Fruit fly (Drosophila melanogaster) whole organism, embryonic: Measurements from ENCODE around the gene Klp67A.

Source experiments
- Asciz ChIP-seq: fragments of 200-800 bp; sonication (Bioruptor generic); optimal IDR thresholded peaks from 2 replicates; lab custom pipeline; 2017; ENCODE audit warnings: missing biosample characterization, mild to moderate bottlenecking, missing genetic modification characterization, missing genetic modification reagents
- Atf3 ChIP-seq: fragments of 200-800 bp; sonication (Bioruptor generic); optimal IDR thresholded peaks from 3 replicates; lab custom pipeline; 2016; ENCODE audit warnings: missing biosample characterization, missing genetic modification characterization
- Awh ChIP-seq: fragments of 200-800 bp; sonication (Bioruptor generic); IDR thresholded peaks from 2 replicates; pipeline ENCODE4, ENCODE4 v1.3.6; 2022; ENCODE audit warnings: missing biosample characterization, missing genetic modification characterization
- BEAF-32 ChIP-seq: fragments of 200-800 bp; sonication (Bioruptor generic); optimal IDR thresholded peaks from 3 replicates; lab custom pipeline; 2017; ENCODE audit warnings: missing biosample characterization, missing genetic modification characterization, mild to moderate bottlenecking, moderate library complexity, missing genetic modification reagents
- CG10147 ChIP-seq: fragments of 200-800 bp; sonication (Bioruptor generic); optimal IDR thresholded peaks from 2 replicates; lab custom pipeline; 2019; ENCODE audit warnings: missing biosample characterization, mild to moderate bottlenecking, missing genetic modification characterization, moderate library complexity
- CG10543 ChIP-seq: fragments of 200-800 bp; sonication (Bioruptor generic); optimal IDR thresholded peaks from 3 replicates; lab custom pipeline; 2017; ENCODE audit warnings: missing biosample characterization, mild to moderate bottlenecking, missing genetic modification characterization, moderate library complexity
- CG11560 ChIP-seq: fragments of 200-800 bp; sonication (Bioruptor generic); IDR thresholded peaks from 3 replicates; pipeline ENCODE4 v1.3.6; 2022; ENCODE audit warnings: missing biosample characterization, missing genetic modification characterization
- CG11695 ChIP-seq: fragments of 200-800 bp; sonication (Bioruptor generic); IDR thresholded peaks from 3 replicates; pipeline ENCODE4 v1.3.6; 2022; ENCODE audit warnings: missing biosample characterization, missing genetic modification characterization
- CG12299 ChIP-seq: fragments of 200-800 bp; sonication (Bioruptor generic); optimal IDR thresholded peaks from 2 replicates; lab custom pipeline; 2018; ENCODE audit warnings: missing biosample characterization, mild to moderate bottlenecking, missing genetic modification characterization
- CG12391 ChIP-seq: fragments of 200-800 bp; sonication (Bioruptor generic); optimal IDR thresholded peaks from 3 replicates; lab custom pipeline; 2018; ENCODE audit warnings: missing biosample characterization, mild to moderate bottlenecking, missing genetic modification characterization, moderate library complexity
- CG12659 ChIP-seq: fragments of 200-800 bp; sonication (Bioruptor generic); optimal IDR thresholded peaks from 3 replicates; lab custom pipeline; 2017; ENCODE audit warnings: mild to moderate bottlenecking, missing biosample characterization, missing genetic modification reagents, missing genetic modification characterization
- CG12942 ChIP-seq: fragments of 200-800 bp; sonication (Bioruptor generic); optimal IDR thresholded peaks from 3 replicates; lab custom pipeline; 2016; ENCODE audit warnings: missing biosample characterization, missing genetic modification characterization
- CG13424 ChIP-seq: fragments of 200-800 bp; sonication (Bioruptor generic); optimal IDR thresholded peaks from 2 replicates; lab custom pipeline; 2019; ENCODE audit warnings: missing biosample characterization, mild to moderate bottlenecking, missing genetic modification characterization, moderate library complexity
- CG16815 ChIP-seq: fragments of 200-800 bp; sonication (Bioruptor generic); optimal IDR thresholded peaks from 3 replicates; lab custom pipeline; 2017; ENCODE audit warnings: missing biosample characterization, mild to moderate bottlenecking, missing genetic modification characterization
- CG17802 ChIP-seq: fragments of 200-800 bp; sonication (Bioruptor generic); optimal IDR thresholded peaks from 2 replicates; lab custom pipeline; 2018; ENCODE audit warnings: missing biosample characterization, mild to moderate bottlenecking, missing genetic modification characterization, moderate library complexity
- CG2129 ChIP-seq: fragments of 200-800 bp; sonication (Bioruptor generic); IDR thresholded peaks from 2 replicates; pipeline ENCODE4 v1.3.6; 2022; ENCODE audit warnings: missing biosample characterization, missing genetic modification characterization; ENCODE audit not compliant: partially characterized antibody
- CG2202 ChIP-seq: fragments of 200-800 bp; sonication (Bioruptor generic); optimal IDR thresholded peaks from 2 replicates; lab custom pipeline; 2018; ENCODE audit warnings: missing biosample characterization, mild to moderate bottlenecking, missing genetic modification characterization
- CG2712 ChIP-seq: fragments of 200-800 bp; optimal IDR thresholded peaks from 3 replicates; lab custom pipeline; 2019; ENCODE audit warnings: missing biosample characterization, mild to moderate bottlenecking, missing genetic modification characterization, moderate library complexity
- CG34224 ChIP-seq: fragments of 200-800 bp; sonication (Bioruptor generic); IDR thresholded peaks from 3 replicates; pipeline ENCODE4 v1.3.6; 2022; ENCODE audit warnings: missing biosample characterization, missing genetic modification characterization; ENCODE audit not compliant: partially characterized antibody
- CG34422 ChIP-seq: fragments of 200-800 bp; sonication (Bioruptor generic); IDR thresholded peaks from 3 replicates; pipeline ENCODE4 v1.3.6; 2022; ENCODE audit warnings: missing biosample characterization, missing genetic modification characterization
- CG3726 ChIP-seq: fragments of 200-800 bp; sonication (Bioruptor generic); IDR thresholded peaks from 3 replicates; pipeline ENCODE4, ENCODE4 v1.3.6; 2022; ENCODE audit warnings: missing biosample characterization, missing genetic modification characterization
- CG6683 ChIP-seq: fragments of 200-800 bp; sonication (Bioruptor generic); optimal IDR thresholded peaks from 2 replicates; lab custom pipeline; 2017; ENCODE audit warnings: missing biosample characterization, mild to moderate bottlenecking, missing genetic modification characterization, missing genetic modification reagents
- CG7928 ChIP-seq: fragments of 200-800 bp; sonication (Bioruptor generic); optimal IDR thresholded peaks from 2 replicates; lab custom pipeline; 2017; ENCODE audit warnings: missing biosample characterization, mild to moderate bottlenecking, missing genetic modification characterization
- CG9817 ChIP-seq: fragments of 200-800 bp; sonication (Bioruptor generic); optimal IDR thresholded peaks from 2 replicates; lab custom pipeline; 2018; ENCODE audit warnings: missing biosample characterization, mild to moderate bottlenecking, missing genetic modification characterization, moderate library complexity
- CkIIα-i1 ChIP-seq: fragments of 200-800 bp; sonication (Bioruptor generic); IDR thresholded peaks from 2 replicates; pipeline ENCODE4 v1.3.6; 2022; ENCODE audit warnings: missing biosample characterization, missing genetic modification characterization
- D19B ChIP-seq: fragments of 200-800 bp; sonication (Bioruptor generic); optimal IDR thresholded peaks from 2 replicates; lab custom pipeline; 2017; ENCODE audit warnings: missing biosample characterization, mild to moderate bottlenecking, missing genetic modification characterization
- HLH4C ChIP-seq: fragments of 200-800 bp; sonication (Bioruptor generic); IDR thresholded peaks from 3 replicates; pipeline ENCODE4 v1.3.6; 2022; ENCODE audit warnings: missing biosample characterization, missing genetic modification characterization; ENCODE audit not compliant: partially characterized antibody
- HmgD ChIP-seq: fragments of 200-800 bp; sonication (Bioruptor generic); optimal IDR thresholded peaks from 3 replicates; lab custom pipeline; 2016; ENCODE audit warnings: missing biosample characterization, missing genetic modification characterization
- Jarid2 ChIP-seq: fragments of 200-800 bp; sonication (Bioruptor generic); optimal IDR thresholded peaks from 3 replicates; lab custom pipeline; 2017; ENCODE audit warnings: mild to moderate bottlenecking, missing biosample characterization, missing genetic modification reagents, missing genetic modification characterization
- NC2β ChIP-seq: fragments of 200-800 bp; sonication (Bioruptor generic); optimal IDR thresholded peaks from 2 replicates; lab custom pipeline; 2016; ENCODE audit warnings: missing biosample characterization, missing genetic modification characterization
- NK7.1 ChIP-seq: fragments of 200-800 bp; sonication (Bioruptor generic); optimal IDR thresholded peaks from 3 replicates; lab custom pipeline; 2016; ENCODE audit warnings: missing biosample characterization, missing genetic modification characterization
- Opbp ChIP-seq: fragments of 200-800 bp; sonication (Bioruptor generic); IDR thresholded peaks from 3 replicates; pipeline ENCODE4 v1.3.6; 2022; ENCODE audit warnings: missing biosample characterization, missing genetic modification characterization; ENCODE audit not compliant: partially characterized antibody
- Ravus ChIP-seq: fragments of 200-800 bp; sonication (Bioruptor generic); IDR thresholded peaks from 2 replicates; pipeline ENCODE4 v1.3.6; 2022; ENCODE audit warnings: missing biosample characterization, missing genetic modification characterization
- Stat92E ChIP-seq, 3 experiments: fragments of >200 bp in 2 of 3; fragments of 200-800 bp in 1 of 3; sonication (Bioruptor generic) in 1 of 3; optimal IDR thresholded peaks; 2 replicates each; lab custom pipeline; 2017 to 2019; ENCODE audit warnings: missing biosample characterization in 3 of 3, missing genetic modification characterization in 3 of 3, mild to moderate bottlenecking in 1 of 3, moderate library complexity in 1 of 3
- Usf ChIP-seq: fragments of 200-800 bp; sonication (Bioruptor generic); optimal IDR thresholded peaks from 2 replicates; lab custom pipeline; 2017; ENCODE audit warnings: missing genotype, missing biosample characterization, missing genetic modification characterization
- amos ChIP-seq: fragments of 200-800 bp; sonication (Bioruptor generic); IDR thresholded peaks from 2 replicates; pipeline ENCODE4 v1.3.6; 2022; ENCODE audit warnings: missing biosample characterization, missing genetic modification characterization; ENCODE audit not compliant: partially characterized antibody
- br ChIP-seq: fragments of >200 bp; optimal IDR thresholded peaks from 2 replicates; lab custom pipeline; 2017
- chm ChIP-seq: fragments of 200-800 bp; sonication (Bioruptor generic); IDR thresholded peaks from 2 replicates; pipeline ENCODE4 v1.3.6; 2022; ENCODE audit warnings: missing biosample characterization, missing genetic modification characterization
- corto ChIP-seq: fragments of 200-800 bp; sonication (Bioruptor generic); optimal IDR thresholded peaks from 2 replicates; lab custom pipeline; 2016; ENCODE audit warnings: missing biosample characterization, mild to moderate bottlenecking, missing genetic modification characterization, moderate library complexity
- dan ChIP-seq: fragments of 200-800 bp; sonication (Bioruptor generic); IDR thresholded peaks from 2 replicates; pipeline ENCODE4 v1.3.6; 2022; ENCODE audit warnings: missing biosample characterization, missing genetic modification characterization
- dmrt99B ChIP-seq: fragments of 200-800 bp; sonication (Bioruptor generic); optimal IDR thresholded peaks from 2 replicates; lab custom pipeline; 2018; ENCODE audit warnings: missing biosample characterization, mild to moderate bottlenecking, missing genetic modification characterization, moderate library complexity
- gcm2 ChIP-seq: fragments of 200-800 bp; sonication (Bioruptor generic); optimal IDR thresholded peaks from 2 replicates; lab custom pipeline; 2016; ENCODE audit warnings: missing biosample characterization, missing genetic modification characterization
- grau ChIP-seq: fragments of 200-800 bp; optimal IDR thresholded peaks from 3 replicates; lab custom pipeline; 2019; ENCODE audit warnings: missing biosample characterization, mild to moderate bottlenecking, missing genetic modification characterization, moderate library complexity
- hbn ChIP-seq: fragments of 200-800 bp; sonication (Bioruptor generic); IDR thresholded peaks from 2 replicates; pipeline ENCODE4 v1.3.6; 2022; ENCODE audit warnings: missing biosample characterization, missing genetic modification characterization; ENCODE audit not compliant: partially characterized antibody
- nau ChIP-seq: fragments of 200-800 bp; sonication (Bioruptor generic); optimal IDR thresholded peaks from 3 replicates; lab custom pipeline; 2017; ENCODE audit warnings: missing biosample characterization, mild to moderate bottlenecking, missing genetic modification characterization, missing genetic modification reagents
- nerfin-2 ChIP-seq: fragments of 200-800 bp; sonication (Bioruptor generic); IDR thresholded peaks from 2 replicates; pipeline ENCODE4 v1.3.6; 2022; ENCODE audit warnings: missing biosample characterization, missing genetic modification characterization; ENCODE audit not compliant: partially characterized antibody
- repo ChIP-seq: fragments of 200-800 bp; sonication (Bioruptor generic); optimal IDR thresholded peaks from 2 replicates; lab custom pipeline; 2016; ENCODE audit warnings: missing biosample characterization, missing genetic modification characterization
- sug ChIP-seq: fragments of 200-800 bp; optimal IDR thresholded peaks from 2 replicates; lab custom pipeline; 2019; ENCODE audit warnings: missing biosample characterization, mild to moderate bottlenecking, missing genetic modification characterization, moderate library complexity

Klp67A gene

DNA sequence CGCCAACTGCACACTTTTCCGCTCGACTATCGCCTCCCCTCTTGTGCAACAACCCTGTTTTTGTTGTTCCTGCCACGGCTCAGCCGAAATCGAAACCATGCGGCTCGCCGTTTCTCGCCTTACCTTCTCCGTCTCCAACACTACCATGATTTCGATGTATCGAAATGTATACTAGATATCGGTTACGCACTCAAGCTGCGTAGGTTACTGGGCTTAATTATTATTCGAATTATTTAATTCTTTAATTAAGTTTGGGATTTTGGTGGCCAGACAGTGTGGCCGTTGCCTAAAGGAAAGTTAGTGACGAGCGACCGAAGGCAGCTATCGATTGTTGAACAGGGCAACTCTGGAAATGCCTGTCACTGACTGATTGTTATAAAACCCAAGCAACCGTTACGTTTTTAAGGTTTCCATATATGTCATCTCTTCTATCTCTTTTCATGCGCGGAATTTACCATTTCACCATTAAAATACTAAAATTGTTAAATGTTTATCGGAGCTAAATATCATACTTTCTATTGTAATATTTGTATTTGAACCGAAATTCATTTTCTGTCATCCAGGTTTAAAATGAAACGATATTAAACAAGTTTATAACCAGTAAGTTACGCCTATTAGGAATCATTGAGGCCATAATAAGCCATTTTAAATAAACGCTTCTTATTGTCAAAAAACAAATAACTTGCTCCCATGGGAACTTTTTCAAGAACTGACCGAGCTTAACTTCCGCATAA lies 35.5 kb upstream of the Klp67A start, which contains the start of gene eIF4E1 (continued):
- TF ChIP-seq grau (tag; lab: Kevin White, UChicago) (no peak), corto (GFP tag; lab: Kevin White, UChicago) (no peak), Asciz (GFP tag; lab: Kevin White, UChicago) (no peak), Awh (GFP tag; lab: Robert Waterston, UW) (no peak), CG12659 (GFP tag; lab: Kevin White, UChicago) (peak; percentile 77), CG7928 (GFP tag; lab: Kevin White, UChicago) (no peak), Jarid2 (GFP tag; lab: Kevin White, UChicago) (no peak), dan (GFP tag; lab: Robert Waterston, UW) (no peak), CG10147 (GFP tag; lab: Kevin White, UChicago) (peak; percentile 14), NK7.1 (GFP tag; lab: Kevin White, UChicago) (no peak), CG16815 (GFP tag; lab: Kevin White, UChicago) (no peak), nau (no peak), repo (no peak), CG11695 (GFP tag; lab: Robert Waterston, UW) (no peak), CG34422 (GFP tag; lab: Robert Waterston, UW) (peak; percentile 57; the same call in 2 of the 3 replicates), CG11560 (no peak), D19B (GFP tag; lab: Kevin White, UChicago) (no peak), Opbp (GFP tag; lab: Robert Waterston, UW) (peak; percentile 81), nerfin-2 (GFP tag; lab: Robert Waterston, UW) (0 out of 2 replicates have a peak, but pooled peaks have one; percentile 42), BEAF-32 (peak; percentile 90), Ravus (no peak), amos (peak; percentile 86), CG34224 (GFP tag; lab: Robert Waterston, UW) (peak; percentile 58), CG12299 (no peak), CkIIα-i1 (GFP tag; lab: Robert Waterston, UW) (no peak), Stat92E (GFP tag; optimal IDR thresholded peaks at IDR 0.05; lab: Kevin White, UChicago) (peak in 1 of 3 experiments; percentile 58), CG9817 (tag; lab: Kevin White, UChicago) (no peak), br (lab: Kevin White, UChicago) (no peak), sug (peak; percentile 14), CG2712 (tag; lab: Kevin White, UChicago) (peak; percentile 53), CG12942 (no peak), HLH4C (GFP tag; lab: Robert Waterston, UW) (peak; percentile 57; the same call in 2 of the 3 replicates), chm (GFP tag; lab: Robert Waterston, UW) (no peak), Usf (GFP tag; lab: Kevin White, UChicago) (no peak), CG6683 (GFP tag; lab: Kevin White, UChicago) (no peak), CG10543 (no peak), hbn (GFP tag; lab: Robert Waterston, UW) (peak; percentile 57), CG2202 (no peak), HmgD (GFP tag; lab: Kevin White, UChicago) (peak; percentile 55), CG12391 (tag; lab: Kevin White, UChicago) (peak; percentile 38), CG13424 (tag; lab: Kevin White, UChicago) (no peak), dmrt99B (tag; lab: Kevin White, UChicago) (no peak), CG2129 (GFP tag; lab: Robert Waterston, UW) (peak; percentile 34; the same call in 1 of the 2 replicates), NC2β (GFP tag; lab: Kevin White, UChicago) (peak; percentile 7), gcm2 (no peak), CG17802 (tag; lab: Kevin White, UChicago) (no peak), Atf3 (GFP tag; lab: Kevin White, UChicago) (no peak), CG3726 (GFP tag; lab: Robert Waterston, UW) (no peak)
